Worm (Caenorhabditis elegans) whole organism, late embryonic: ENCODE data around the gene nhr-80.
A peak's percentile ranks its signal among the peaks of the same experiment; 100 is the strongest.

Source experiments
- C08G9.2 ChIP-seq: sonication (generic microtip); optimal IDR thresholded peaks from 2 replicates; lab custom pipeline; 2016; ENCODE audit warnings: mild to moderate bottlenecking, missing genetic modification characterization, moderate library complexity, missing compliant biosample characterization
- K09A11.1 ChIP-seq: sonication (generic microtip); optimal IDR thresholded peaks from 2 replicates; lab custom pipeline; 2017; ENCODE audit warnings: antibody characterized with exemption, mild to moderate bottlenecking, missing genetic modification characterization, missing compliant biosample characterization; ENCODE audit not compliant: insufficient read depth
- T23F11.4 ChIP-seq: fragments of 200-800 bp; sonication (Bioruptor generic); optimal IDR thresholded peaks from 2 replicates; lab custom pipeline; 2018; ENCODE audit warnings: mild to moderate bottlenecking, missing genetic modification characterization, missing compliant biosample characterization
- Y22D7AL.16 ChIP-seq: sonication (generic microtip); optimal IDR thresholded peaks from 2 replicates; lab custom pipeline; 2016; ENCODE audit warnings: missing genetic modification characterization, missing compliant biosample characterization
- ama-1 ChIP-seq: fragments of 150-350 bp; optimal IDR thresholded peaks from 2 replicates; lab custom pipeline; 2014
- ceh-14 ChIP-seq: sonication (generic microtip); optimal IDR thresholded peaks from 2 replicates; lab custom pipeline; 2016; ENCODE audit warnings: missing genotype, missing genetic modification characterization, missing compliant biosample characterization
- ceh-19 ChIP-seq: fragments of 200-800 bp; sonication (Bioruptor generic); optimal IDR thresholded peaks from 2 replicates; lab custom pipeline; 2018; ENCODE audit warnings: mild to moderate bottlenecking, missing genetic modification characterization, missing compliant biosample characterization
- ceh-2 ChIP-seq: sonication (generic microtip); optimal IDR thresholded peaks from 2 replicates; lab custom pipeline; 2016; ENCODE audit warnings: missing genotype, missing genetic modification characterization, missing compliant biosample characterization
- ceh-22 ChIP-seq: sonication (generic microtip); optimal IDR thresholded peaks from 2 replicates; lab custom pipeline; 2017; ENCODE audit warnings: missing biosample characterization, missing genetic modification characterization
- ceh-30 ChIP-seq: fragments of 150-350 bp; optimal IDR thresholded peaks from 2 replicates; lab custom pipeline; 2014; ENCODE audit warnings: missing biosample characterization, missing genetic modification characterization
- ceh-34 ChIP-seq: sonication (generic microtip); optimal IDR thresholded peaks from 2 replicates; lab custom pipeline; 2016; ENCODE audit warnings: mild to moderate bottlenecking, missing genetic modification characterization, missing compliant biosample characterization
- ceh-48 ChIP-seq: sonication (generic microtip); optimal IDR thresholded peaks from 2 replicates; lab custom pipeline; 2016; ENCODE audit warnings: missing genetic modification characterization, inconsistent platforms, missing compliant biosample characterization
- ceh-9 ChIP-seq: sonication (generic microtip); optimal IDR thresholded peaks from 2 replicates; lab custom pipeline; 2016; ENCODE audit warnings: mild to moderate bottlenecking, missing genetic modification characterization, inconsistent platforms, missing compliant biosample characterization
- dmd-4 ChIP-seq: sonication (generic microtip); optimal IDR thresholded peaks from 2 replicates; lab custom pipeline; 2016; ENCODE audit warnings: borderline replicate concordance, missing genetic modification characterization, missing compliant biosample characterization
- elt-2 ChIP-seq: sonication (generic microtip); optimal IDR thresholded peaks from 2 replicates; lab custom pipeline; 2016; ENCODE audit warnings: missing genetic modification reagents, missing genetic modification characterization, missing compliant biosample characterization
- elt-4 ChIP-seq: sonication (generic microtip); optimal IDR thresholded peaks from 2 replicates; lab custom pipeline; 2016; ENCODE audit warnings: missing genetic modification characterization, missing compliant biosample characterization
- eyg-1 ChIP-seq: sonication (generic microtip); optimal IDR thresholded peaks from 2 replicates; lab custom pipeline; 2016; ENCODE audit warnings: missing genotype, missing genetic modification characterization, missing compliant biosample characterization
- fkh-10 ChIP-seq: fragments of 150-350 bp; optimal IDR thresholded peaks from 2 replicates; lab custom pipeline; 2014; ENCODE audit warnings: missing biosample characterization, missing genetic modification reagents, missing genetic modification characterization
- fkh-6 ChIP-seq: sonication (generic microtip); optimal IDR thresholded peaks from 2 replicates; lab custom pipeline; 2016; ENCODE audit warnings: missing genetic modification characterization, missing compliant biosample characterization
- hlh-15 ChIP-seq: sonication (generic microtip); optimal IDR thresholded peaks from 2 replicates; lab custom pipeline; 2016; ENCODE audit warnings: missing genetic modification characterization, missing compliant biosample characterization
- lin-11 ChIP-seq: fragments of 200-800 bp; sonication (Bioruptor generic); optimal IDR thresholded peaks from 2 replicates; lab custom pipeline; 2018; ENCODE audit warnings: mild to moderate bottlenecking, missing genetic modification characterization, missing compliant biosample characterization
- madf-2 ChIP-seq: sonication (generic microtip); optimal IDR thresholded peaks from 2 replicates; lab custom pipeline; 2017; ENCODE audit warnings: missing genetic modification characterization, missing compliant biosample characterization
- mec-3 ChIP-seq: sonication (generic microtip); optimal IDR thresholded peaks from 2 replicates; lab custom pipeline; 2016; ENCODE audit warnings: borderline replicate concordance, missing genetic modification characterization, missing compliant biosample characterization
- nfya-1 ChIP-seq: sonication (generic microtip); optimal IDR thresholded peaks from 2 replicates; lab custom pipeline; 2017; ENCODE audit warnings: missing genetic modification characterization, mild to moderate bottlenecking, missing compliant biosample characterization, antibody characterized with exemption, moderate library complexity
- nhr-232 ChIP-seq: sonication (generic microtip); optimal IDR thresholded peaks from 2 replicates; lab custom pipeline; 2016; ENCODE audit warnings: missing genetic modification characterization, missing compliant biosample characterization
- npax-4 ChIP-seq: sonication (generic microtip); optimal IDR thresholded peaks from 2 replicates; lab custom pipeline; 2016; ENCODE audit warnings: missing genetic modification characterization, missing compliant biosample characterization
- pag-3 ChIP-seq: sonication (generic microtip); optimal IDR thresholded peaks from 2 replicates; lab custom pipeline; 2016; ENCODE audit warnings: missing compliant biosample characterization, missing genetic modification characterization, borderline replicate concordance
- pha-2 ChIP-seq: sonication (generic microtip); optimal IDR thresholded peaks from 2 replicates; lab custom pipeline; 2017; ENCODE audit warnings: mild to moderate bottlenecking, missing genetic modification characterization, missing compliant biosample characterization
- pqm-1 ChIP-seq: sonication (generic microtip); optimal IDR thresholded peaks from 2 replicates; lab custom pipeline; 2016; ENCODE audit warnings: missing genetic modification characterization, missing compliant biosample characterization
- pros-1 ChIP-seq: fragments of 150-350 bp; optimal IDR thresholded peaks from 2 replicates; lab custom pipeline; 2014; ENCODE audit warnings: missing biosample characterization, missing genetic modification reagents, missing genetic modification characterization
- sox-4 ChIP-seq: sonication (generic microtip); optimal IDR thresholded peaks from 2 replicates; lab custom pipeline; 2017; ENCODE audit warnings: mild to moderate bottlenecking, missing genetic modification characterization, inconsistent platforms, missing compliant biosample characterization
- syd-9 ChIP-seq: sonication (generic microtip); optimal IDR thresholded peaks from 2 replicates; lab custom pipeline; 2016; ENCODE audit warnings: mild to moderate bottlenecking, missing genetic modification characterization, moderate library complexity, missing compliant biosample characterization
- tbx-2 ChIP-seq: sonication (generic microtip); optimal IDR thresholded peaks from 2 replicates; lab custom pipeline; 2016; ENCODE audit warnings: missing genetic modification characterization, missing compliant biosample characterization
- ttx-3 ChIP-seq: sonication (generic microtip); optimal IDR thresholded peaks from 2 replicates; lab custom pipeline; 2016; ENCODE audit warnings: missing genetic modification reagents, missing genetic modification characterization, missing compliant biosample characterization
- unc-55 ChIP-seq: sonication (generic microtip); optimal IDR thresholded peaks from 2 replicates; lab custom pipeline; 2017; ENCODE audit warnings: missing biosample characterization, missing genetic modification reagents, missing genetic modification characterization
- unc-86 ChIP-seq: sonication (generic microtip); optimal IDR thresholded peaks from 2 replicates; lab custom pipeline; 2016; ENCODE audit warnings: missing genetic modification characterization, missing compliant biosample characterization
- ztf-16 ChIP-seq: sonication (generic microtip); optimal IDR thresholded peaks from 2 replicates; lab custom pipeline; 2017; ENCODE audit warnings: missing genetic modification characterization, missing compliant biosample characterization

nhr-80 gene

DNA sequence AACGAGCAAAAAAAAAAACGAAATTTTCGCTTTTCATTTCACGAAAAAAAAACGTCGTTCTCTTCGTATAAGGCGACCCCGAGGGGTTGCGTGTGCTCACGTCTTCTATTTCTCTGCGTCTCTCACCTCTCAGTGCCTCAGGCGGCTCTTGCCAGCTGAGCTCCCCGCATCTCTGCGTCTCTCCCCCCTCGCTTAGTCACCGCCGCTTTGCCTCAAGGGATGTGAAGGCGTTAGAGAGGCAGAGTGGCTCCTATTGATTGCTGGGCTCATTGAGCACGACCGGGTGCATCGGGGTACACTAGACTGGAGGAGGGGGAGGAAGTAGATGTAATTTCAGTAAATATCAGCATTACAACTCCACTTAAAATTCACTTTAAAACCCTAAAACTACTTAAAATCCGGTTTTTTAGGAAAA lies 10.9 kb upstream of the nhr-80 start (continued):
- TF ChIP-seq ceh-48: peak; percentile 67
- no peak for TF ChIP-seq pag-3
- TF ChIP-seq ama-1 (lab: Kevin White, UChicago): no peak
- peak; percentile 69 for TF ChIP-seq ceh-34 (tag; lab: Kevin White, UChicago)
- peak; percentile 46 for TF ChIP-seq C08G9.2 (tag; lab: Kevin White, UChicago)

DNA sequence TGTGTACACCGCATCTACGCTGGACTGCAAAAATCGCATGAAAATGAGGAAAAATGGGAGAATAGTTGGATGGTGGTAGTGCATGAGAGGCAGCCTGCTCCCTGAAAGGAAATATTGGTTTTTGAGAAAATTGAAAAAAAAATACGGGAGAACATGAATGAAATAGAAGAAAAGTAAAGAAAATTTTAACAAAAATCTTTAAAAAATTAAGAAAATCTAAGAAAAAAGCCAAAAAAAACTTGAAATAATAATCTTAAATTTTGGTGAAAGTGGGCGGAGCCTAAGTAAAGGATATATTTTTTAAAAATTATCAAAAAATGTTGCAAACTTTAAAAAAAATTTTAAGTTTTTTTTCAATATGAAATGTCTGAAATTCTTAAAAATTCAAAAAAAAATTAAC lies 9.2 kb upstream of the nhr-80 start, which contains the start of gene H10E21.5:
Gene H10E21.5 (minus strand): TSS at position 101 of the 400 bp plus-strand sequence.
- TF ChIP-seq unc-86 (tag; lab: Kevin White, UChicago): no peak
- no peak for TF ChIP-seq ztf-16 (tag; lab: Kevin White, UChicago)
- no peak for TF ChIP-seq K09A11.1 (tag; lab: Kevin White, UChicago)
- no peak for TF ChIP-seq fkh-10 (GFP tag; lab: Kevin White, UChicago)
- no peak for TF ChIP-seq fkh-6
- no peak for TF ChIP-seq sox-4 (tag; lab: Kevin White, UChicago)
- TF ChIP-seq ceh-14 (tag; lab: Kevin White, UChicago): no peak
- no peak for TF ChIP-seq npax-4 (tag; lab: Kevin White, UChicago)
- TF ChIP-seq nfya-1 (tag; lab: Kevin White, UChicago): no peak
- TF ChIP-seq Y22D7AL.16 (tag; lab: Kevin White, UChicago): no peak
- no peak for TF ChIP-seq ceh-9 (tag; lab: Kevin White, UChicago)

DNA sequence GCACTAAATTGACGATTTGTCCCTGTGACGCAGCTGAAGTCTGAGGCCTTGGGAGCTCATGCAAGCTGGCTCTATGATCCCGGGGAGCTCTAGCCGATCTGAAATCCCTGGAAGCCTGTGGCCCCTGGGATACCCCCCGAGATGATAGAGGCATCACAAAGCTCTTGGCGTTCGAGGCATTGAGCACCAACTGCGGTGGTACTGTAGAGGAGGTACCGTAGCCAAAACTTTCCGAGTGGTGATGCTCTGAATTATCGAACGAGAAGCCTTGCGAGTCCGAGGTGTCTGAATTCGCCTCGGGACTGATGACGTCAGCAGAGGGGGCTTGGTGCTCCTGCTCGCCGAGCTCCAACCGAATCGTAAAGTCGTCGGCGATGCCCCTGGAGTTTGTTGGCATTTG lies 6.6 kb upstream of the nhr-80 start:
- TF ChIP-seq K09A11.1 (tag; lab: Kevin White, UChicago): no peak
- peak; percentile 62 for TF ChIP-seq elt-4 (tag; lab: Kevin White, UChicago)

DNA sequence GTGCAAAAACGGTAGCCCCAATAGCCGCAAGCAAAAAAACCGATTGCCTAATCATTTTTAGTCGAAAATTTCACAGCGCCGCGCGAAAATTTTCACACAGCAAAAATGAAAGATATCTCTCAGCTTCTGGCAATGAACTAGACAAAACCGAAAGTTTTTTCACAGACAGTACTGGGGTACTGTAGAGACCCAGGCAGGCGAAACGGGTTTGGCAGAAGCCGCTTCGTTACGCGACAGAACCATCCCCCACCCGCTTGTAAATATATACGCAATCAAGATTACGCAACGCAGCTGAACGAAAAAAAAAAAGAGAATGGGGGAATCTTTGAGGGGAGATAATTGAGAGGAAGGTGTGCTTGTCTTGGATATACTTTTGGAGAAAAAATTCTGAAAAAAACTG lies 4.8 kb upstream of the nhr-80 start, which contains the start of gene H10E21.4:
Gene H10E21.4 (minus strand): TSS at position 167 of the 400 bp plus-strand sequence.
- TF ChIP-seq unc-55 (GFP tag; lab: Kevin White, UChicago) (no peak), madf-2 (tag; lab: Kevin White, UChicago) (no peak), T23F11.4 (GFP tag; lab: Kevin White, UChicago) (no peak), lin-11 (tag; lab: Kevin White, UChicago) (no peak), fkh-10 (GFP tag; lab: Kevin White, UChicago) (no peak), C08G9.2 (tag; lab: Kevin White, UChicago) (no peak), tbx-2 (no peak), pha-2 (tag; lab: Kevin White, UChicago) (no peak), ceh-30 (tag; lab: Kevin White, UChicago) (no peak), hlh-15 (tag; lab: Kevin White, UChicago) (no peak), ttx-3 (tag; lab: Kevin White, UChicago) (no peak), fkh-6 (no peak), eyg-1 (tag; lab: Kevin White, UChicago) (no peak), unc-86 (tag; lab: Kevin White, UChicago) (no peak), pros-1 (no peak)

DNA sequence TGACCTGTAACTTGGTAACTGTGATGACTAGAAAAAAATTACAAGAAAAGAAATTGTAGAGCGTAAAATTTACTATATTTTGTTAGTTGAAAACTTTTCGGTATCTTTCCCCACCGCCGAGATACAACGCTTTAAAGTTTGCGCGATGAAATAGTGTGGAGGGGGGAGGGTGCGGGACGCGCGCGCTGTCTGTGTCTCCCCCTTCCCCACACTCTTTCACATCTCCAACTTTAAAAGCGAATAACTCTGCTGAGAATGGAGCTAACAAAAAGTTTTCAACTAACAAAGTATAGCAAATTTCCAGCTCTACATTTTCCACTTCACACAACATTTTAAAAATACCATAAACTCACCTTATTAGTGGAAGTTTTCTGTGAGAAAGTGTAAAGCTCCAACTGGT lies 2.9 kb upstream of the nhr-80 start:
- TF ChIP-seq ceh-14 (tag; lab: Kevin White, UChicago): no peak
- TF ChIP-seq ceh-19 (GFP tag; lab: Kevin White, UChicago): no peak
- no peak for TF ChIP-seq syd-9 (tag; lab: Kevin White, UChicago)
- no peak for TF ChIP-seq K09A11.1 (tag; lab: Kevin White, UChicago)
- TF ChIP-seq npax-4 (tag; lab: Kevin White, UChicago): no peak
- no peak for TF ChIP-seq lin-11 (tag; lab: Kevin White, UChicago)
- no peak for TF ChIP-seq ceh-2 (tag; lab: Kevin White, UChicago)

DNA sequence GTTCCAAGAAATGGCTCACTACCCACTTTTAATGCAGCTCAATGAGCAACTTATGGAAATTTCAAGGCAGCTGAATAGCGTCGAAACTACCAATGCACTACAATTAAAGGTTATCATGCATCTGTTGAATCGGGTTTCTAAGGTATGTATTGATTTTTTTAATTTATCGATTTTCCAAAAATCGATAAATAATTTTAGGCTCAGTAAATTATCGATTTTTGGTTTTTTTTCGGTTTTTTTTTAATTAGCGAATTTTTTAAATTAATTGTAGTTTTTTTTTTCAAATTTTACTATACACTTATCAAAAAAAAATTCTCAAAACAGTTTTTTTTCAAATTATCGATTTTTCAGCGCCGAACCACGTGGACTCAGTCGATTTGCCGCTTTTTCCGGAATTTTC lies 2.1 kb upstream of the nhr-80 start:
- no peak for TF ChIP-seq pqm-1 (tag; lab: Kevin White, UChicago)
- TF ChIP-seq ceh-9 (tag; lab: Kevin White, UChicago): no peak
- TF ChIP-seq elt-2 (tag; lab: Kevin White, UChicago): no peak
- no peak for TF ChIP-seq dmd-4
- TF ChIP-seq mec-3: no peak
- TF ChIP-seq ceh-22 (tag; lab: Kevin White, UChicago): no peak
- TF ChIP-seq nhr-232 (tag; lab: Kevin White, UChicago): no peak
- TF ChIP-seq ceh-2 (tag; lab: Kevin White, UChicago): no peak
- no peak for TF ChIP-seq elt-4 (tag; lab: Kevin White, UChicago)
- TF ChIP-seq ceh-14 (tag; lab: Kevin White, UChicago): no peak
- TF ChIP-seq, all 69 proteins: peak for 0
